Worm (Caenorhabditis elegans) whole organism, L3 larva: ENCODE results near the gene srsx-1.

Experiments used
- R02D3.7 ChIP-seq: fragments of 150-350 bp; optimal IDR thresholded peaks from 2 replicates; lab custom pipeline; 2014; ENCODE audit warnings: missing biosample characterization, missing genetic modification characterization
- ZK546.5 ChIP-seq: sonication (generic microtip); optimal IDR thresholded peaks from 2 replicates; lab custom pipeline; 2017; ENCODE audit warnings: missing biosample characterization, missing genetic modification characterization
- aly-2 ChIP-seq: fragments of 150-350 bp; optimal IDR thresholded peaks from 2 replicates; lab custom pipeline; 2014; ENCODE audit warnings: missing biosample characterization, missing genetic modification characterization
- ama-1 ChIP-seq: fragments of 150-350 bp; optimal IDR thresholded peaks from 2 replicates; lab custom pipeline; 2018
- ceh-16 ChIP-seq: sonication (generic microtip); optimal IDR thresholded peaks from 2 replicates; lab custom pipeline; 2017; ENCODE audit warnings: missing biosample characterization, missing genetic modification characterization
- ceh-82 ChIP-seq: fragments of 150-350 bp; optimal IDR thresholded peaks from 2 replicates; lab custom pipeline; 2014; ENCODE audit warnings: missing biosample characterization, missing genetic modification characterization
- ceh-9 ChIP-seq: sonication (generic microtip); optimal IDR thresholded peaks from 2 replicates; lab custom pipeline; 2018; ENCODE audit warnings: missing biosample characterization, missing genetic modification characterization
- daf-12 ChIP-seq: fragments of 150-350 bp; optimal IDR thresholded peaks from 2 replicates; lab custom pipeline; 2014; ENCODE audit warnings: missing biosample characterization, missing genetic modification reagents, missing genetic modification characterization
- egl-27 ChIP-seq: sonication (generic microtip); optimal IDR thresholded peaks from 4 replicates; lab custom pipeline; 2017; ENCODE audit warnings: missing biosample characterization, missing genetic modification reagents, missing genetic modification characterization
- egl-5 ChIP-seq: fragments of 150-350 bp; optimal IDR thresholded peaks from 2 replicates; lab custom pipeline; 2017; ENCODE audit warnings: missing biosample characterization, missing genetic modification reagents, missing genetic modification characterization, inconsistent platforms
- elt-1 ChIP-seq: fragments of 150-350 bp; optimal IDR thresholded peaks from 2 replicates; lab custom pipeline; 2014; ENCODE audit warnings: missing biosample characterization, missing genetic modification characterization
- elt-2 ChIP-seq: sonication (generic microtip); optimal IDR thresholded peaks from 2 replicates; lab custom pipeline; 2016; ENCODE audit warnings: missing genetic modification reagents, mild to moderate bottlenecking, missing genetic modification characterization, missing compliant biosample characterization
- elt-3 ChIP-seq, 3 experiments: fragments of 150-350 bp in 1 of 3; sonication (generic microtip) in 2 of 3; optimal IDR thresholded peaks; 2 replicates in 2 of 3; 4 replicates in 1 of 3; lab custom pipeline; 2014 to 2017; ENCODE audit warnings: missing biosample characterization in 3 of 3, missing genetic modification characterization in 3 of 3
- fkh-10 ChIP-seq: sonication (generic microtip); optimal IDR thresholded peaks from 2 replicates; lab custom pipeline; 2017; ENCODE audit warnings: missing biosample characterization, missing genetic modification reagents, missing genetic modification characterization
- fkh-2 ChIP-seq: fragments of 150-350 bp; optimal IDR thresholded peaks from 2 replicates; lab custom pipeline; 2014; ENCODE audit warnings: missing biosample characterization, missing genetic modification reagents, missing genetic modification characterization
- fos-1 ChIP-seq: fragments of 150-350 bp; optimal IDR thresholded peaks from 2 replicates; lab custom pipeline; 2014; ENCODE audit warnings: missing biosample characterization, missing genetic modification characterization
- hmg-11 ChIP-seq: sonication (generic microtip); optimal IDR thresholded peaks from 2 replicates; lab custom pipeline; 2016; ENCODE audit warnings: missing genetic modification characterization, missing compliant biosample characterization
- jun-1 ChIP-seq: fragments of 150-350 bp; optimal IDR thresholded peaks from 2 replicates; lab custom pipeline; 2014; ENCODE audit warnings: missing biosample characterization, missing genetic modification reagents, missing genetic modification characterization
- lin-15B ChIP-seq: fragments of 150-350 bp; optimal IDR thresholded peaks from 2 replicates; lab custom pipeline; 2014; ENCODE audit warnings: missing biosample characterization, missing genetic modification characterization
- lin-39 ChIP-seq: fragments of 150-350 bp; optimal IDR thresholded peaks from 2 replicates; lab custom pipeline; 2018; ENCODE audit warnings: missing biosample characterization, missing genetic modification reagents, missing genetic modification characterization
- lsy-12 ChIP-seq: sonication (generic microtip); optimal IDR thresholded peaks from 2 replicates; lab custom pipeline; 2016; ENCODE audit warnings: mild to moderate bottlenecking, missing genetic modification characterization, missing compliant biosample characterization
- mml-1 ChIP-seq: fragments of 150-350 bp; sonication (generic microtip); optimal IDR thresholded peaks from 3 replicates; lab custom pipeline; 2014; ENCODE audit warnings: missing biosample characterization, missing genetic modification characterization
- nhr-11 ChIP-seq: fragments of 150-350 bp; optimal IDR thresholded peaks from 2 replicates; lab custom pipeline; 2014; ENCODE audit warnings: missing biosample characterization, missing genetic modification characterization
- nhr-12 ChIP-seq: fragments of 150-350 bp; optimal IDR thresholded peaks from 2 replicates; lab custom pipeline; 2014; ENCODE audit warnings: missing biosample characterization, missing genetic modification characterization
- nhr-23 ChIP-seq: fragments of 150-350 bp; optimal IDR thresholded peaks from 2 replicates; lab custom pipeline; 2014; ENCODE audit warnings: missing biosample characterization, missing genetic modification reagents, missing genetic modification characterization
- nhr-43 ChIP-seq: sonication (generic microtip); optimal IDR thresholded peaks from 2 replicates; lab custom pipeline; 2016; ENCODE audit warnings: mild to moderate bottlenecking, missing genetic modification characterization, missing compliant biosample characterization; ENCODE audit not compliant: poor library complexity, severe bottlenecking
- nhr-67 ChIP-seq: fragments of 150-350 bp; optimal IDR thresholded peaks from 2 replicates; lab custom pipeline; 2014; ENCODE audit warnings: missing biosample characterization, missing genetic modification characterization
- nhr-76 ChIP-seq: fragments of 150-350 bp; sonication (generic microtip); optimal IDR thresholded peaks from 5 replicates; lab custom pipeline; 2014; ENCODE audit warnings: missing biosample characterization, missing genetic modification characterization
- pqm-1 ChIP-seq: fragments of 150-350 bp; optimal IDR thresholded peaks from 2 replicates; lab custom pipeline; 2017; ENCODE audit warnings: missing biosample characterization, missing genetic modification characterization, inconsistent platforms
- sea-2 ChIP-seq: fragments of 150-350 bp; sonication (generic microtip); optimal IDR thresholded peaks from 4 replicates; lab custom pipeline; 2014; ENCODE audit warnings: missing biosample characterization, missing genetic modification reagents, missing genetic modification characterization
- skn-1 ChIP-seq: fragments of 150-350 bp; optimal IDR thresholded peaks from 2 replicates; lab custom pipeline; 2014; ENCODE audit warnings: missing biosample characterization, missing genetic modification characterization
- snpc-4 ChIP-seq: fragments of 150-350 bp; optimal IDR thresholded peaks from 2 replicates; lab custom pipeline; 2014; ENCODE audit warnings: missing biosample characterization, missing genetic modification characterization
- tbx-2 ChIP-seq: sonication (generic microtip); optimal IDR thresholded peaks from 2 replicates; lab custom pipeline; 2016; ENCODE audit warnings: mild to moderate bottlenecking, missing genetic modification characterization, missing compliant biosample characterization
- unc-39 ChIP-seq: sonication (generic microtip); optimal IDR thresholded peaks from 4 replicates; lab custom pipeline; 2017; ENCODE audit warnings: missing biosample characterization, missing genetic modification characterization
- ztf-11 ChIP-seq: fragments of 150-350 bp; optimal IDR thresholded peaks from 2 replicates; lab custom pipeline; 2014; ENCODE audit warnings: missing biosample characterization, missing genetic modification characterization
- ztf-4 ChIP-seq: fragments of 150-350 bp; optimal IDR thresholded peaks from 2 replicates; lab custom pipeline; 2014; ENCODE audit warnings: missing biosample characterization, missing genetic modification characterization

srsx-1 gene

DNA sequence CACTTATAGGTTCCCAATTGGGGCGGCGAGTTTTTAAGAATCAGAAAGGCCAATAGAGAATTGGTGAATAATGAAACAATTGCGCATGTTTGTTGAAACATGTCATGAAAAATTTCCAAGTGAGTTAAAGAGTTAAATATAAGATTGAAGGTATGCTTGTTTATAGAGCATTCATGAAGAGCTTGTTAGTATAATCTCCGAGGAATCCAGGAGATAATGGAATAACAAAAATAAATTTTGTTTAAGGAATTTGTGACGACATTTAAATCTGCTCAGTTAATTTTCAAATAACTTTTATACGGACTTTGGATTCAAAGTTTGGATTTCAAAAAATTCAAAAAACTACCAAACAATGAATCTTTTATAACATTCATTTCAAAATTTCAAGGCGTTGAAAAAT lies 12.5 kb upstream of the srsx-1 start, which contains the start of gene str-199:
TSS of gene str-199 (minus strand) at position 101 of the 400 bp plus-strand sequence.
- TF ChIP-seq pqm-1 = no peak
- TF ChIP-seq aly-2 (tag; lab: Kevin White, UChicago) = no peak
- no peak for TF ChIP-seq elt-3 (tag; optimal IDR thresholded peaks at IDR 0.05; lab: Kevin White, UChicago)
- no peak for TF ChIP-seq hmg-11 (tag; lab: Kevin White, UChicago)
- no peak for TF ChIP-seq jun-1 (tag; lab: Kevin White, UChicago)
- no peak for TF ChIP-seq elt-2 (tag; lab: Kevin White, UChicago)
- no peak for TF ChIP-seq nhr-76 (tag; lab: Kevin White, UChicago)
- TF ChIP-seq nhr-43 (tag; lab: Kevin White, UChicago) = no peak
- TF ChIP-seq ama-1 (lab: Kevin White, UChicago) = no peak
- no peak for TF ChIP-seq nhr-12
- no peak for TF ChIP-seq fos-1

DNA sequence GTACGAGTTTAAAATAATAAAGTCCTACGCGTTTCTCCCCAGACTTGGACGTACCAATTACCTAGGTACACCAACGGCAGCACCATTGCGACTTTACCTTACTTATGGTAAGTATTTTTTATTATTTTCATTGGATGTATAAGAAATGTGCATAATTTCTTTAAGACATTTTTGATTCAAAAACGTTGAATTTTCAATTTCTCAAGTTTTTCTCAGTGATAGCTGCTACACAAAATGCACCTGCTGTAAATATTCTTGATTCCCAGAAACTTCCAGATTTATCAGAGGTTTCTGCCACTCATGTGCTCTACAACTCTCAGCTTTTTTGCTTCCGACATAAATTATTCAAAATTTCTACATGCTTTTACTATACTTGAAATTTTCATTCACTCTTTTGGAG lies 4.2 kb upstream of the srsx-1 start, which contains the start of gene srh-159:
TSS of gene srh-159 (plus strand) at position 301 of the 400 bp plus-strand sequence.
- TF ChIP-seq ztf-4 (tag; lab: Kevin White, UChicago) = no peak
- TF ChIP-seq ceh-9 (tag; lab: Kevin White, UChicago) = no peak
- TF ChIP-seq ZK546.5 (tag; lab: Kevin White, UChicago) = no peak

- TF ChIP-seq elt-1 (tag; lab: Kevin White, UChicago) (no peak), aly-2 (tag; lab: Kevin White, UChicago) (no peak), skn-1 (no peak), fkh-2 (tag; lab: Kevin White, UChicago) (no peak), ceh-82 (tag; lab: Kevin White, UChicago) (no peak), lin-15B (tag; lab: Kevin White, UChicago) (no peak), R02D3.7 (tag; lab: Kevin White, UChicago) (no peak), ceh-16 (tag; lab: Kevin White, UChicago) (no peak), sea-2 (GFP tag; lab: Kevin White, UChicago) (no peak), egl-27 (tag; lab: Kevin White, UChicago) (no peak), jun-1 (tag; lab: Kevin White, UChicago) (no peak), ztf-4 (tag; lab: Kevin White, UChicago) (no peak), lsy-12 (tag; lab: Kevin White, UChicago) (no peak), pqm-1 (no peak), snpc-4 (tag; lab: Kevin White, UChicago) (no peak), nhr-67 (no peak), elt-3 (tag; optimal IDR thresholded peaks at IDR 0.05; lab: Kevin White, UChicago) (no peak)
Measured at ce11 chrV:17178457-17178856, 590 bp upstream of the srsx-1 start, which contains the start of gene srh-174. srh-174 (plus strand) TSS chrV:17178757.

DNA sequence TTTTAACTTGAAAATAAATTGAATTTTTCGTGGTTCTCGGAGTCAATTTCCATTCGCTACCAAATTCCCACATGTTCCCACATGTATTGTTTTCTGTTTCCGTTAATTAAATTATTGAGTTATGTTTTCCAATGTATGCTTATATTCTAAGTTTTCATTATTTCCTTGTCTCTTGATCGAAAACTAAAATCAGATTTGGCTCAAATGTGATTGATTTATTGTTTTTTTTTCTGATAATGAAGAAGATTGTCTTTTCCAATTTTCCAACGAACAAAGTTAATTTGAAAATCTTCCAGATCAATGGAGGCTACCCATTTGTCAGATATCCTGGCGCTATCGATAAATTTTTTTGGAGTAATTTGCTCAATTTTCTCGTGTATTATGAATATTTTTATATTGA lies 4.1 kb downstream of the srsx-1 start, which contains the start of gene srbc-25:
TSS of gene srbc-25 (plus strand) at position 301 of the 400 bp plus-strand sequence.
- TF ChIP-seq ceh-9 (tag; lab: Kevin White, UChicago) (no peak), mml-1 (tag; lab: Kevin White, UChicago) (no peak), nhr-23 (tag; lab: Kevin White, UChicago) (no peak), tbx-2 (tag; lab: Kevin White, UChicago) (no peak), nhr-11 (no peak), ztf-4 (tag; lab: Kevin White, UChicago) (no peak), jun-1 (tag; lab: Kevin White, UChicago) (no peak), ama-1 (lab: Kevin White, UChicago) (no peak), ztf-11 (no peak), ceh-16 (tag; lab: Kevin White, UChicago) (no peak), ceh-82 (tag; lab: Kevin White, UChicago) (no peak), nhr-67 (no peak), daf-12 (tag; lab: Kevin White, UChicago) (no peak)

DNA sequence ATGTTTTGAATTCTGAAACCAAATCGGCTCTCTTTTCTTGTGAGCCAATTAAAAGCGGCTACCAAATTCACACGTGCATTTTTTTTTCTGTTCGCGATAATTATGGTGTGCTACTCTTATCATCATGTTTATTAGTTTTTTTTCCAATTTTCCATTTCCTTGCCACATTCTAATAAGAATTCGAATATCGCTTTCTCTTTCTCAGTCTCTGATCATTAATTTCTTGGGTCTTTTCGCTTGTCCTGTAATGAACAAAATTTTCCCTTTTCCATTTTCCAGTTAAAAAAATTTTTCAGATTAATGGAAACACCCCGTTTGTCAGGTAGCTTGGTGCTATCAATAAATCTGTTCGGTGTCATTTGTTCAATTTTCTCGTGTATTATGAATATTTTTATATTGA lies 6.3 kb downstream of the srsx-1 start, which contains the start of gene srbc-26:
TSS of gene srbc-26 (plus strand) at position 301 of the 400 bp plus-strand sequence.
- no peak for TF ChIP-seq ztf-4 (tag; lab: Kevin White, UChicago)
- TF ChIP-seq skn-1 = no peak
- TF ChIP-seq mml-1 (tag; lab: Kevin White, UChicago) = no peak
- TF ChIP-seq lin-39 (tag; lab: Kevin White, UChicago) = no peak
- TF ChIP-seq fkh-10 = no peak
- TF ChIP-seq unc-39 (tag; lab: Kevin White, UChicago) = no peak
- TF ChIP-seq fos-1 = no peak
- no peak for TF ChIP-seq snpc-4 (tag; lab: Kevin White, UChicago)
- TF ChIP-seq elt-2 (tag; lab: Kevin White, UChicago) = no peak
- no peak for TF ChIP-seq lsy-12 (tag; lab: Kevin White, UChicago)
- no peak for TF ChIP-seq nhr-67
- no peak for TF ChIP-seq ZK546.5 (tag; lab: Kevin White, UChicago)
- TF ChIP-seq lin-15B (tag; lab: Kevin White, UChicago) = no peak
- TF ChIP-seq egl-5 (tag; lab: Kevin White, UChicago) = no peak
- no peak for TF ChIP-seq daf-12 (tag; lab: Kevin White, UChicago)
- no peak for TF ChIP-seq elt-1 (tag; lab: Kevin White, UChicago)
- TF ChIP-seq, all 47 proteins: peak for 0
